Worm (Caenorhabditis elegans) whole organism, L4 larva: ENCODE results near the gene clhm-1.

Experiments
- F10B5.3 ChIP-seq: sonication (generic microtip); optimal IDR thresholded peaks from 2 replicates; lab custom pipeline; 2016; ENCODE audit warnings: mild to moderate bottlenecking, missing genetic modification characterization, missing compliant biosample characterization
- F37D6.2 ChIP-seq: sonication (generic microtip); optimal IDR thresholded peaks from 2 replicates; lab custom pipeline; 2016; ENCODE audit warnings: mild to moderate bottlenecking, missing genetic modification characterization, missing compliant biosample characterization
- F49E8.2 ChIP-seq: sonication (generic microtip); optimal IDR thresholded peaks from 2 replicates; lab custom pipeline; 2016; ENCODE audit warnings: missing compliant biosample characterization, mild to moderate bottlenecking, missing genetic modification characterization, borderline replicate concordance
- Y75B8A.6 ChIP-seq: fragments of 200-800 bp; sonication (Bioruptor generic); IDR thresholded peaks from 2 replicates; pipeline ENCODE4 v1.3.6; 2022; ENCODE audit warnings: missing genetic modification reagents, missing genetic modification characterization, missing compliant biosample characterization
- ZK337.2 ChIP-seq: fragments of 200-800 bp; sonication (Bioruptor generic); IDR thresholded peaks from 2 replicates; pipeline ENCODE4 v1.3.6; 2022; ENCODE audit warnings: missing genetic modification reagents, missing genetic modification characterization, missing compliant biosample characterization
- aha-1 ChIP-seq: fragments of 150-350 bp; peaks from one replicate; lab custom pipeline; 2014; ENCODE audit warnings: missing biosample characterization, missing genetic modification characterization
- aly-2 ChIP-seq: sonication (generic microtip); optimal IDR thresholded peaks from 2 replicates; lab custom pipeline; 2018; ENCODE audit warnings: missing biosample characterization, missing genetic modification characterization
- arid-1 ChIP-seq: fragments of 200-800 bp; sonication (Bioruptor generic); conservative IDR thresholded peaks from 2 replicates; pipeline ENCODE4 v1.3.6; 2022; ENCODE audit warnings: missing genetic modification reagents, missing genetic modification characterization, missing compliant biosample characterization
- ceh-32 ChIP-seq: sonication (generic microtip); optimal IDR thresholded peaks from 2 replicates; lab custom pipeline; 2016; ENCODE audit warnings: mild to moderate bottlenecking, missing genetic modification characterization, missing compliant biosample characterization; ENCODE audit not compliant: poor library complexity
- ceh-44 ChIP-seq: fragments of 200-800 bp; sonication (Bioruptor generic); IDR thresholded peaks from 2 replicates; pipeline ENCODE4 v1.3.6; 2022; ENCODE audit warnings: missing genetic modification reagents, missing genetic modification characterization, missing compliant biosample characterization
- ceh-62 ChIP-seq: sonication (generic microtip); optimal IDR thresholded peaks from 2 replicates; lab custom pipeline; 2017; ENCODE audit warnings: missing biosample characterization, missing genetic modification characterization
- ces-1 ChIP-seq: fragments of 150-350 bp; sonication (generic microtip); optimal IDR thresholded peaks from 4 replicates; lab custom pipeline; 2014; ENCODE audit warnings: missing biosample characterization, missing genetic modification reagents, missing genetic modification characterization
- daf-12 ChIP-seq: fragments of 150-350 bp; optimal IDR thresholded peaks from 2 replicates; lab custom pipeline; 2014; ENCODE audit warnings: missing biosample characterization, missing genetic modification reagents, missing genetic modification characterization
- daf-19 ChIP-seq: fragments of 200-800 bp; sonication (Bioruptor generic); conservative IDR thresholded peaks from 2 replicates; pipeline ENCODE4 v1.3.6; 2022; ENCODE audit warnings: missing genetic modification characterization, missing compliant biosample characterization
- dmd-8 ChIP-seq: fragments of 200-800 bp; sonication (Bioruptor generic); IDR thresholded peaks from 2 replicates; pipeline ENCODE4 v1.3.6; 2022; ENCODE audit warnings: missing genetic modification characterization, missing compliant biosample characterization
- dpl-1 ChIP-seq: fragments of 150-350 bp; optimal IDR thresholded peaks from 2 replicates; lab custom pipeline; 2014; ENCODE audit warnings: missing biosample characterization, missing genetic modification reagents, missing genetic modification characterization
- duxl-1 ChIP-seq: sonication (generic microtip); optimal IDR thresholded peaks from 2 replicates; lab custom pipeline; 2016; ENCODE audit warnings: mild to moderate bottlenecking, missing genetic modification characterization, moderate library complexity, missing compliant biosample characterization; ENCODE audit not compliant: poor library complexity
- dve-1 ChIP-seq: sonication (generic microtip); optimal IDR thresholded peaks from 2 replicates; lab custom pipeline; 2017; ENCODE audit warnings: antibody characterized with exemption, mild to moderate bottlenecking, missing genetic modification characterization, missing compliant biosample characterization; ENCODE audit not compliant: insufficient read depth
- egl-27 ChIP-seq: sonication (generic microtip); optimal IDR thresholded peaks from 3 replicates; lab custom pipeline; 2017; ENCODE audit warnings: missing biosample characterization, missing genetic modification reagents, missing genetic modification characterization
- gei-8 ChIP-seq: fragments of 200-800 bp; sonication (Bioruptor generic); optimal IDR thresholded peaks from 2 replicates; lab custom pipeline; 2018; ENCODE audit warnings: mild to moderate bottlenecking, missing genetic modification characterization, missing compliant biosample characterization
- hlh-11 ChIP-seq: fragments of 200-800 bp; sonication (Bioruptor generic); optimal IDR thresholded peaks from 2 replicates; lab custom pipeline; 2018; ENCODE audit warnings: mild to moderate bottlenecking, missing genetic modification characterization, missing compliant biosample characterization
- lin-29 ChIP-seq: fragments of 200-800 bp; sonication (Bioruptor generic); IDR thresholded peaks from 2 replicates; pipeline ENCODE4 v1.3.6; 2022; ENCODE audit warnings: missing genetic modification reagents, missing genetic modification characterization, missing compliant biosample characterization
- lsy-2 ChIP-seq, 2 experiments: fragments of 150-350 bp in 1 of 2; sonication (generic microtip) in 1 of 2; optimal IDR thresholded peaks; 2 replicates each; lab custom pipeline; 2014 to 2017; ENCODE audit warnings: missing biosample characterization in 2 of 2, missing genetic modification characterization in 2 of 2
- mdl-1 ChIP-seq, 2 experiments: fragments of 150-350 bp in 1 of 2; sonication (generic microtip) in 1 of 2; optimal IDR thresholded peaks; 2 replicates each; lab custom pipeline; 2014 to 2017; ENCODE audit warnings: missing biosample characterization in 2 of 2, missing genetic modification characterization in 2 of 2
- mdt-29 ChIP-seq: fragments of 200-800 bp; sonication (Bioruptor generic); IDR thresholded peaks from 2 replicates; pipeline ENCODE4 v1.3.6; 2022; ENCODE audit warnings: missing genetic modification reagents, missing genetic modification characterization, missing compliant biosample characterization
- mes-2 ChIP-seq: sonication (generic microtip); optimal IDR thresholded peaks from 2 replicates; lab custom pipeline; 2016; ENCODE audit warnings: missing genotype, mild to moderate bottlenecking, missing genetic modification characterization, missing compliant biosample characterization; ENCODE audit not compliant: poor library complexity, severe bottlenecking
- nhr-10 ChIP-seq: fragments of 150-350 bp; optimal IDR thresholded peaks from 2 replicates; lab custom pipeline; 2014; ENCODE audit warnings: missing biosample characterization, missing genetic modification characterization
- nhr-28 ChIP-seq: fragments of 150-350 bp; optimal IDR thresholded peaks from 2 replicates; lab custom pipeline; 2014; ENCODE audit warnings: missing biosample characterization, missing genetic modification characterization
- nhr-41 ChIP-seq: fragments of 200-800 bp; sonication (Bioruptor generic); IDR thresholded peaks from 2 replicates; pipeline ENCODE4 v1.3.6; 2022; ENCODE audit warnings: missing genetic modification reagents, missing genetic modification characterization, missing compliant biosample characterization
- pha-4 ChIP-seq, 2 experiments: fragments of 150-350 bp in 1 of 2; fragments of 200-800 bp in 1 of 2; sonication (Bioruptor generic) in 1 of 2; IDR thresholded peaks in 1 of 2; optimal IDR thresholded peaks in 1 of 2; 2 replicates each; pipeline versions ENCODE4 v1.3.6 to Lab custom; 2014 to 2022; ENCODE audit warnings: missing genetic modification characterization in 2 of 2, missing genetic modification reagents in 2 of 2, missing biosample characterization in 1 of 2, missing compliant biosample characterization in 1 of 2
- skn-1 ChIP-seq: fragments of 150-350 bp; optimal IDR thresholded peaks from 2 replicates; lab custom pipeline; 2014; ENCODE audit warnings: missing biosample characterization, missing genetic modification characterization
- spr-1 ChIP-seq: sonication (generic microtip); optimal IDR thresholded peaks from 2 replicates; lab custom pipeline; 2016; ENCODE audit warnings: mild to moderate bottlenecking, missing genetic modification characterization, missing compliant biosample characterization
- unc-39 ChIP-seq: sonication (generic microtip); optimal IDR thresholded peaks from 2 replicates; lab custom pipeline; 2017; ENCODE audit warnings: missing biosample characterization, missing genetic modification characterization
- zag-1 ChIP-seq: fragments of 150-350 bp; optimal IDR thresholded peaks from 2 replicates; lab custom pipeline; 2014; ENCODE audit warnings: missing biosample characterization, missing genetic modification characterization
- zfp-2 ChIP-seq: sonication (generic microtip); optimal IDR thresholded peaks from 2 replicates; lab custom pipeline; 2016; ENCODE audit warnings: mild to moderate bottlenecking, missing genetic modification characterization, missing compliant biosample characterization

Gene clhm-1

ce11 chrII:6880067-6880466 is 9.3 kb upstream of the clhm-1 start, which contains the start of gene C44B7.7:
C44B7.7 (minus strand) TSS chrII:6880167.
- TF ChIP-seq egl-27: no peak
- no peak for TF ChIP-seq pha-4 (GFP tag; IDR thresholded peaks at IDR 0.05; lab: Robert Waterston, UW)
- TF ChIP-seq pha-4 (tag; optimal IDR thresholded peaks at IDR 0.05; lab: Kevin White, UChicago): no peak
- no peak for TF ChIP-seq skn-1 (tag; lab: Kevin White, UChicago)
- TF ChIP-seq aha-1 (tag; lab: Kevin White, UChicago): no peak
- TF ChIP-seq Y75B8A.6 (GFP tag; lab: Robert Waterston, UW): no peak
- TF ChIP-seq unc-39 (tag; lab: Kevin White, UChicago): no peak
- TF ChIP-seq spr-1 (tag; lab: Kevin White, UChicago): no peak
- TF ChIP-seq ceh-62: no peak
- TF ChIP-seq hlh-11: no peak
- TF ChIP-seq duxl-1 (tag; lab: Kevin White, UChicago): no peak
- TF ChIP-seq zfp-2 (tag; lab: Kevin White, UChicago): no peak
- TF ChIP-seq ZK337.2 (GFP tag; lab: Robert Waterston, UW): no peak
- TF ChIP-seq nhr-10: no peak
- no peak for TF ChIP-seq F49E8.2
- no peak for TF ChIP-seq zag-1 (tag; lab: Kevin White, UChicago)
- TF ChIP-seq dmd-8 (GFP tag; lab: Robert Waterston, UW): no peak

DNA sequence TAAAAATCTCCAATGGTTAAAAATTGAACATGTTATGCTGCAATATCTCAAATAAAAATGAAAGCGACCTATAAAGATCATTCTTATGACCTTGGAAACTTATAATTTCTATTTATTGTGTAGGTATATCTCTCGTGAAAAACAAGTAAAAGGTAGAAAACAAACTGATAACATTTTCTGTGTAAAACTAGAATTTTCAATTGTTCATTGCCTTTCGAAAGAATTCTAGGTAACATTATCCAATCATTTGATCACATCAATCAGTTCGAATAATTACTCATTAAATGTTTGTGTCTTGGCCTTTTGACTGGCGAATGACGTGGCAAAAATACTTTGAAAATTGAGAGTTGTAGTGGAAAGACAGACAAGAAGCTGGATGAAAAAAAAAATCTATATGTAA is 7.1 kb upstream of the clhm-1 start:
- no peak for TF ChIP-seq gei-8 (GFP tag; lab: Kevin White, UChicago)
- TF ChIP-seq ceh-44 (GFP tag; lab: Robert Waterston, UW): no peak
- no peak for TF ChIP-seq nhr-41
- TF ChIP-seq nhr-28: peak; percentile 26
- no peak for TF ChIP-seq dmd-8 (GFP tag; lab: Robert Waterston, UW)
- no peak for TF ChIP-seq lin-29 (GFP tag; lab: Robert Waterston, UW)
- TF ChIP-seq daf-19 (GFP tag; lab: Robert Waterston, UW): no peak
- TF ChIP-seq arid-1 (GFP tag; lab: Robert Waterston, UW): no peak
- TF ChIP-seq mdt-29 (GFP tag; lab: Robert Waterston, UW): no peak
- TF ChIP-seq, all 104 proteins: peak for 1

ce11 chrII:6876957-6877356 is 6.1 kb upstream of the clhm-1 start, which contains the start of gene slc-36.5:
slc-36.5 (minus strand) TSS chrII:6877057.
- TF ChIP-seq ces-1 (no peak), dve-1 (tag; lab: Kevin White, UChicago) (no peak), daf-12 (no peak), unc-39 (tag; lab: Kevin White, UChicago) (no peak), mdl-1 (tag; optimal IDR thresholded peaks at IDR 0.05; lab: Kevin White, UChicago) (no peak), lsy-2 (tag; optimal IDR thresholded peaks at IDR 0.05; lab: Kevin White, UChicago) (no peak), ceh-32 (tag; lab: Kevin White, UChicago) (no peak), mes-2 (no peak)

DNA sequence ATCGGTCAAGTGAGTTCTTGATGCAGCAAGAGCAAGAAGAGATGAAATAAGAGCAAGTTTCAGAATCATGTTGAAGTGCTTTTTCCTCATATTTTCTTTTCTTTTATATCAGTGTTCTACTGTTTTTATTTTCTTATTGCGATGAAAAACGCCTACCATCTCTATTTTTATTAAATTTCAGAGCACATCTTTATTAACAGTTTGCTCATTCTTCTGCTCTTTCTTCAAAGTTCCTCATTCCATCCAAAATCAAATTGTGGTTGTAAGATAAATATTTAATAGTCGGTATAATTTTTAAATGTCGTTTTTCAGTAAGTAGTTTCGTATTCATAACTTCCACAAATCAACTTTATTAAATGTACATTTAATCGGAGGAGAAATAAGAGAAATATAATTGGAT is 1.7 kb upstream of the clhm-1 start, which contains the start of gene C44B7.5:
Gene C44B7.5, minus strand, starts transcription at position 101 of the 400 bp plus-strand sequence.
- TF ChIP-seq dpl-1 (GFP tag; lab: Kevin White, UChicago) (no peak), F37D6.2 (tag; lab: Kevin White, UChicago) (no peak), aly-2 (tag; lab: Kevin White, UChicago) (no peak), F10B5.3 (tag; lab: Kevin White, UChicago) (no peak), ceh-44 (GFP tag; lab: Robert Waterston, UW) (no peak)
